Fruit fly (Drosophila melanogaster) whole organism, embryonic: ENCODE measurements around the gene Mf.

ENCODE experiments used
- ATbp ChIP-seq: fragments of 200-800 bp; sonication (Bioruptor generic); optimal IDR thresholded peaks from 2 replicates; lab custom pipeline; 2017; ENCODE audit warnings: missing biosample characterization, mild to moderate bottlenecking, missing genetic modification characterization, missing genetic modification reagents
- CG11398 ChIP-seq: fragments of 200-800 bp; sonication (Bioruptor generic); optimal IDR thresholded peaks from 2 replicates; lab custom pipeline; 2016; ENCODE audit warnings: missing biosample characterization, missing genetic modification characterization
- CG12071 ChIP-seq: fragments of 200-800 bp; sonication (Bioruptor generic); optimal IDR thresholded peaks from 3 replicates; lab custom pipeline; 2018; ENCODE audit warnings: missing biosample characterization, mild to moderate bottlenecking, missing genetic modification characterization
- CG12104 ChIP-seq: fragments of 200-800 bp; sonication (Bioruptor generic); optimal IDR thresholded peaks from 3 replicates; lab custom pipeline; 2016; ENCODE audit warnings: missing biosample characterization, missing genetic modification characterization
- CG12744 ChIP-seq: fragments of 200-800 bp; sonication (Bioruptor generic); optimal IDR thresholded peaks from 2 replicates; lab custom pipeline; 2016; ENCODE audit warnings: missing biosample characterization, missing genetic modification characterization
- CG14441 ChIP-seq: fragments of 200-800 bp; sonication (Bioruptor generic); IDR thresholded peaks from 2 replicates; pipeline ENCODE4 v1.3.6; 2022; ENCODE audit warnings: missing biosample characterization, missing genetic modification characterization
- CG17186 ChIP-seq: fragments of 200-800 bp; sonication (Bioruptor generic); optimal IDR thresholded peaks from 3 replicates; lab custom pipeline; 2017; ENCODE audit warnings: missing biosample characterization, missing genetic modification reagents, missing genetic modification characterization
- CG17361 ChIP-seq: fragments of 200-800 bp; sonication (Bioruptor generic); IDR thresholded peaks from 3 replicates; pipeline ENCODE4 v1.3.6; 2022; ENCODE audit warnings: missing biosample characterization, missing genetic modification characterization
- CG18262 ChIP-seq: fragments of 200-800 bp; optimal IDR thresholded peaks from 3 replicates; lab custom pipeline; 2019; ENCODE audit warnings: missing biosample characterization, mild to moderate bottlenecking, missing genetic modification characterization, moderate library complexity
- CG3163 ChIP-seq: fragments of 200-800 bp; sonication (Bioruptor generic); optimal IDR thresholded peaks from 3 replicates; lab custom pipeline; 2016; ENCODE audit warnings: missing biosample characterization, missing genetic modification characterization
- CG34422 ChIP-seq: fragments of 200-800 bp; sonication (Bioruptor generic); IDR thresholded peaks from 3 replicates; pipeline ENCODE4 v1.3.6; 2022; ENCODE audit warnings: missing biosample characterization, missing genetic modification characterization
- CG3726 ChIP-seq: fragments of 200-800 bp; sonication (Bioruptor generic); IDR thresholded peaks from 3 replicates; pipeline ENCODE4, ENCODE4 v1.3.6; 2022; ENCODE audit warnings: missing biosample characterization, missing genetic modification characterization
- CG42726 ChIP-seq: fragments of 200-800 bp; sonication (Bioruptor generic); IDR thresholded peaks from 2 replicates; pipeline ENCODE4 v1.3.6; 2022; ENCODE audit warnings: missing biosample characterization, missing genetic modification characterization; ENCODE audit not compliant: partially characterized antibody
- CG4328 ChIP-seq: fragments of 200-800 bp; sonication (Bioruptor generic); optimal IDR thresholded peaks from 3 replicates; lab custom pipeline; 2017; ENCODE audit warnings: missing biosample characterization, missing genetic modification reagents, missing genetic modification characterization
- CG5180 ChIP-seq: fragments of 200-800 bp; sonication (Bioruptor generic); optimal IDR thresholded peaks from 3 replicates; lab custom pipeline; 2017; ENCODE audit warnings: missing biosample characterization, missing genetic modification characterization, mild to moderate bottlenecking, moderate library complexity, missing genetic modification reagents
- CG7271 ChIP-seq: fragments of 200-800 bp; sonication (Bioruptor generic); optimal IDR thresholded peaks from 2 replicates; lab custom pipeline; 2018; ENCODE audit warnings: missing biosample characterization, mild to moderate bottlenecking, missing genetic modification characterization, moderate library complexity
- CTCF ChIP-seq: fragments of 200-800 bp; sonication (Bioruptor generic); optimal IDR thresholded peaks from 2 replicates; lab custom pipeline; 2017; ENCODE audit warnings: missing biosample characterization, mild to moderate bottlenecking, missing genetic modification characterization, moderate library complexity
- CoRest ChIP-seq: fragments of 200-800 bp; sonication (Bioruptor generic); optimal IDR thresholded peaks from 3 replicates; lab custom pipeline; 2018; ENCODE audit warnings: missing biosample characterization, mild to moderate bottlenecking, missing genetic modification characterization, moderate library complexity
- Dad ChIP-seq: fragments of 200-800 bp; sonication (Bioruptor generic); optimal IDR thresholded peaks from 3 replicates; lab custom pipeline; 2016; ENCODE audit warnings: missing biosample characterization, missing genetic modification characterization
- E2f1 ChIP-seq: fragments of 200-800 bp; sonication (Bioruptor generic); IDR thresholded peaks from 2 replicates; pipeline ENCODE4 v1.3.6; 2022; ENCODE audit warnings: missing biosample characterization, missing genetic modification characterization
- Ets65A ChIP-seq: fragments of 200-800 bp; sonication (Bioruptor generic); peaks from one replicate; lab custom pipeline; 2016; ENCODE audit warnings: missing biosample characterization, missing genetic modification characterization
- Mad ChIP-seq: fragments of 200-800 bp; sonication (Bioruptor generic); optimal IDR thresholded peaks from 2 replicates; lab custom pipeline; 2016; ENCODE audit warnings: missing biosample characterization, missing genetic modification characterization
- Mes4 ChIP-seq: fragments of 200-800 bp; sonication (Bioruptor generic); optimal IDR thresholded peaks from 2 replicates; lab custom pipeline; 2016; ENCODE audit warnings: missing biosample characterization, missing genetic modification characterization
- NFAT ChIP-seq: fragments of 200-800 bp; sonication (Bioruptor generic); IDR thresholded peaks from 2 replicates; pipeline ENCODE4 v1.3.6; 2022; ENCODE audit warnings: missing biosample characterization, missing genetic modification characterization
- Nf-YA ChIP-seq: fragments of 200-800 bp; sonication (Bioruptor generic); IDR thresholded peaks from 2 replicates; pipeline ENCODE4 v1.3.6; 2022; ENCODE audit warnings: missing biosample characterization, missing genetic modification characterization
- NfI ChIP-seq: fragments of 200-800 bp; sonication (Bioruptor generic); optimal IDR thresholded peaks from 3 replicates; lab custom pipeline; 2018; ENCODE audit warnings: missing biosample characterization, mild to moderate bottlenecking, missing genetic modification characterization, moderate library complexity
- Optix ChIP-seq: fragments of 200-800 bp; sonication (Bioruptor generic); IDR thresholded peaks from 3 replicates; pipeline ENCODE4 v1.3.6; 2022; ENCODE audit warnings: missing biosample characterization, missing genetic modification characterization
- Ptx1 ChIP-seq: fragments of 200-800 bp; sonication (Bioruptor generic); IDR thresholded peaks from 2 replicates; pipeline ENCODE4 v1.3.6; 2022; ENCODE audit warnings: missing biosample characterization, missing genetic modification characterization
- Sin3A ChIP-seq: fragments of >200 bp; optimal IDR thresholded peaks from 2 replicates; lab custom pipeline; 2018
- Usf ChIP-seq: fragments of 200-800 bp; sonication (Bioruptor generic); optimal IDR thresholded peaks from 2 replicates; lab custom pipeline; 2017; ENCODE audit warnings: missing genotype, missing biosample characterization, missing genetic modification characterization
- YL-1 ChIP-seq: fragments of 200-800 bp; sonication (Bioruptor generic); optimal IDR thresholded peaks from 3 replicates; lab custom pipeline; 2017; ENCODE audit warnings: missing biosample characterization, mild to moderate bottlenecking, missing genetic modification characterization
- ash1 ChIP-seq: fragments of 200-800 bp; sonication (Bioruptor generic); optimal IDR thresholded peaks from 2 replicates; lab custom pipeline; 2018; ENCODE audit warnings: missing biosample characterization, mild to moderate bottlenecking, missing genetic modification characterization
- ato ChIP-seq: fragments of 200-800 bp; sonication (Bioruptor generic); IDR thresholded peaks from 2 replicates; pipeline ENCODE4 v1.3.6; 2022; ENCODE audit warnings: missing biosample characterization, missing genetic modification characterization; ENCODE audit not compliant: partially characterized antibody
- bowl ChIP-seq: fragments of 200-800 bp; sonication (Bioruptor generic); IDR thresholded peaks from 2 replicates; pipeline ENCODE4 v1.3.6; 2022; ENCODE audit warnings: missing biosample characterization, missing genetic modification characterization
- br ChIP-seq: fragments of >200 bp; optimal IDR thresholded peaks from 2 replicates; lab custom pipeline; 2017
- dimm ChIP-seq: fragments of 200-800 bp; sonication (Bioruptor generic); IDR thresholded peaks from 2 replicates; pipeline ENCODE4 v1.3.6; 2022; ENCODE audit warnings: missing biosample characterization, missing genetic modification characterization
- esg ChIP-seq: fragments of 200-800 bp; sonication (Bioruptor generic); conservative IDR thresholded peaks from 2 replicates; pipeline ENCODE4 v1.3.6; 2022; ENCODE audit warnings: missing biosample characterization, missing genetic modification characterization
- gsb-n ChIP-seq: fragments of 200-800 bp; sonication (Bioruptor generic); optimal IDR thresholded peaks from 3 replicates; lab custom pipeline; 2018; ENCODE audit warnings: missing biosample characterization, mild to moderate bottlenecking, missing genetic modification characterization
- jing ChIP-seq: fragments of 200-800 bp; sonication (Bioruptor generic); optimal IDR thresholded peaks from 2 replicates; lab custom pipeline; 2018; ENCODE audit warnings: missing biosample characterization, mild to moderate bottlenecking, missing genetic modification characterization
- lmd ChIP-seq: fragments of 200-800 bp; sonication (Bioruptor generic); IDR thresholded peaks from 2 replicates; pipeline ENCODE4 v1.3.6; 2022; ENCODE audit warnings: missing biosample characterization, missing genetic modification characterization
- oc ChIP-seq: fragments of 200-800 bp; sonication (Bioruptor generic); optimal IDR thresholded peaks from 2 replicates; lab custom pipeline; 2018; ENCODE audit warnings: missing biosample characterization, mild to moderate bottlenecking, missing genetic modification characterization, moderate library complexity
- odd ChIP-seq: fragments of 200-800 bp; sonication (Bioruptor generic); optimal IDR thresholded peaks from 2 replicates; lab custom pipeline; 2017; ENCODE audit warnings: missing biosample characterization, mild to moderate bottlenecking, missing genetic modification characterization
- psq ChIP-seq: fragments of 200-800 bp; sonication (Bioruptor generic); optimal IDR thresholded peaks from 2 replicates; lab custom pipeline; 2017; ENCODE audit warnings: missing biosample characterization, missing genetic modification characterization
- scrt ChIP-seq: fragments of 200-800 bp; sonication (Bioruptor generic); optimal IDR thresholded peaks from 2 replicates; lab custom pipeline; 2018; ENCODE audit warnings: missing biosample characterization, mild to moderate bottlenecking, missing genetic modification characterization, moderate library complexity
- sens ChIP-seq: fragments of 200-800 bp; sonication (Bioruptor generic); peaks from one replicate; lab custom pipeline; 2016; ENCODE audit warnings: missing biosample characterization, missing genetic modification characterization
- so ChIP-seq: fragments of 200-800 bp; sonication (Bioruptor generic); IDR thresholded peaks from 3 replicates; pipeline ENCODE4 v1.3.6; 2022; ENCODE audit warnings: missing biosample characterization, missing genetic modification characterization
- toy ChIP-seq: fragments of 200-800 bp; sonication (Bioruptor generic); IDR thresholded peaks from 2 replicates; pipeline ENCODE4 v1.3.6; 2022; ENCODE audit warnings: missing biosample characterization, missing genetic modification characterization
- unc-4 ChIP-seq: fragments of 200-800 bp; sonication (Bioruptor generic); IDR thresholded peaks from 2 replicates; pipeline ENCODE4 v1.3.6; 2022; ENCODE audit warnings: missing biosample characterization, missing genetic modification characterization; ENCODE audit not compliant: partially characterized antibody
- vfl ChIP-seq: fragments of 200-800 bp; sonication (Bioruptor generic); optimal IDR thresholded peaks from 2 replicates; lab custom pipeline; 2016; ENCODE audit warnings: missing biosample characterization, missing genetic modification characterization
- wor ChIP-seq: fragments of 200-800 bp; sonication (Bioruptor generic); IDR thresholded peaks from 2 replicates; pipeline ENCODE4 v1.3.6; 2022; ENCODE audit warnings: missing biosample characterization, missing genetic modification characterization
- z ChIP-seq: fragments of 200-800 bp; sonication (Bioruptor generic); IDR thresholded peaks from 3 replicates; pipeline ENCODE4 v1.3.6; 2022; ENCODE audit warnings: missing biosample characterization, missing genetic modification characterization
- zen2 ChIP-seq: fragments of 200-800 bp; sonication (Bioruptor generic); IDR thresholded peaks from 3 replicates; pipeline ENCODE4 v1.3.6; 2022; ENCODE audit warnings: missing biosample characterization, missing genetic modification characterization; ENCODE audit not compliant: partially characterized antibody

Mf gene

dm6 chr3R:15128646-15129429 lies 52.5 kb downstream of the Mf start (continued):
- TF ChIP-seq scrt (no peak), CG12104 (GFP tag; lab: Kevin White, UChicago) (no peak), CG5180 (GFP tag; lab: Kevin White, UChicago) (no peak), ato (no peak), psq (GFP tag; lab: Kevin White, UChicago) (no peak), Usf (GFP tag; lab: Kevin White, UChicago) (no peak), br (lab: Kevin White, UChicago) (no peak), CTCF (GFP tag; lab: Kevin White, UChicago) (no peak), CG12744 (GFP tag; lab: Kevin White, UChicago) (no peak), sens (peak; percentile 59), oc (tag; lab: Kevin White, UChicago) (no peak), CG34422 (GFP tag; lab: Robert Waterston, UW) (no peak), Nf-YA (GFP tag; lab: Robert Waterston, UW) (0 out of 2 replicates have a peak, but pooled peaks have one; percentile 6), Sin3A (lab: Kevin White, UChicago) (no peak), Dad (GFP tag; lab: Kevin White, UChicago) (no peak), E2f1 (GFP tag; lab: Robert Waterston, UW) (no peak), NFAT (GFP tag; lab: Robert Waterston, UW) (0 out of 2 replicates have a peak, but pooled peaks have one; percentile 30), jing (GFP tag; lab: Kevin White, UChicago) (no peak), CG17186 (GFP tag; lab: Kevin White, UChicago) (no peak), CG42726 (GFP tag; lab: Robert Waterston, UW) (no peak), CG3163 (no peak), Mes4 (no peak), Ptx1 (peak; percentile 51), Optix (GFP tag; lab: Robert Waterston, UW) (no peak), wor (no peak), ash1 (GFP tag; lab: Kevin White, UChicago) (no peak), z (GFP tag; lab: Robert Waterston, UW) (no peak), gsb-n (tag; lab: Kevin White, UChicago) (no peak), toy (GFP tag; lab: Robert Waterston, UW) (no peak), dimm (GFP tag; lab: Robert Waterston, UW) (no peak), CG14441 (GFP tag; lab: Robert Waterston, UW) (peak; percentile 32; the same call in 1 of the 2 replicates), bowl (GFP tag; lab: Robert Waterston, UW) (no peak), CG11398 (GFP tag; lab: Kevin White, UChicago) (no peak), CG3726 (GFP tag; lab: Robert Waterston, UW) (peak; percentile 17; the same call in 1 of the 3 replicates), YL-1 (GFP tag; lab: Kevin White, UChicago) (no peak), esg (GFP tag; lab: Robert Waterston, UW) (peak; percentile 12; the same call in 1 of the 2 replicates), ATbp (peak; percentile 55), Mad (GFP tag; lab: Kevin White, UChicago) (no peak), zen2 (GFP tag; lab: Robert Waterston, UW) (no peak), so (no peak), CoRest (peak; percentile 67), NfI (GFP tag; lab: Kevin White, UChicago) (no peak), CG18262 (peak; percentile 63), Ets65A (GFP tag; lab: Kevin White, UChicago) (no peak), lmd (peak; percentile 33; the same call in 1 of the 2 replicates), unc-4 (GFP tag; lab: Robert Waterston, UW) (no peak), CG12071 (GFP tag; lab: Kevin White, UChicago) (no peak), vfl (GFP tag; lab: Kevin White, UChicago) (no peak), CG17361 (GFP tag; lab: Robert Waterston, UW) (peak; percentile 77), CG4328 (GFP tag; lab: Kevin White, UChicago) (no peak), odd (GFP tag; lab: Kevin White, UChicago) (no peak), CG7271 (tag; lab: Kevin White, UChicago) (no peak)
